Fruit fly (Drosophila melanogaster): ENCODE results near the gene CG13950.

CG13950 gene

DNA sequence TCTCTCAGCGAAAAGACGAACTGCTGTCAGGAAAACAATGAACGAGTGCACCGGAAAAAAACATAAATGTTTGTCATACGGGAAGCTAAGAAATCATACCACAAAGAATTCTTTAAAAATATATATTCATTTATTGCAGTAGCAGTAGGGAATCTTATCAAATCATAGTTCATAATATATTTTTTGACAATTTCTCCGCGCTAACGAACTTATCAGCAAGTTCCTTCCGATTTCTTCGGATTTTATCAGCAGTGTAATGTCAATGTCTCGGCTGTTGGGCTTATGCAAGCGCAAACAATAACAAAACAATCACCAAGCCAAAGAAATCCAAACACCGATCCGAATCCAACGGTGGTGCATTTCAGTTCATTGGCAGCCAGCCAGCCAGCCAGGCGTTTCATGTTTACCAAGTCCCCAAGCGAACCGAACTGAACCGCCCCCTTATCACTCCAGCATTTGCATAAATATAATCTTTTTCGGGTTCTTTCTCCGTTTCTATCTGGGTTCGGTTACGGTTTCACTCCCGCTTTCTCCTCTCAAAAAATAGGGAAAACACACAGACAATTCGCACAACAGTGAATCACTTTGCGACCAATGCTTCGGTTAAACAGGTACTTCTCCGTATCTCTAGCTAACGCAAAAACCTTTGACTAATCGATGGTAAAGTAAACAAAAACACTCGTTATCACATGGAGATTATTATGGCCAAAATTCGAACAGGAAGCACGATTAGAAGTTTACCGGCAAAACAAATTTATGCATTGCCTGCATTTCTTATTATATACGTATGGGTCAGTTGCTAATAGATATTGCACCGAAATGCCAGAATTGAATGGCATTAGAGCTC lies 32.3 kb upstream of the CG13950 start (continued):
- TF ChIP-seq dati (GFP tag; IDR thresholded peaks at IDR 0.05) (no peak), CG10959 (GFP tag; IDR thresholded peaks at IDR 0.05) (no peak), Six4 (GFP tag; optimal IDR thresholded peaks at IDR 0.05) (peak; percentile 7), CG3407 (GFP tag; optimal IDR thresholded peaks at IDR 0.05) (peak; percentile 57), B-H2 (GFP tag; optimal IDR thresholded peaks at IDR 0.05) (no peak), CG17328 (GFP tag; IDR thresholded peaks at IDR 0.05) (peak; percentile 61), row (GFP tag; IDR thresholded peaks at IDR 0.05) (peak; percentile 64; the same call in 2 of the 3 replicates), Drgx (GFP tag; IDR thresholded peaks at IDR 0.05) (no peak), vvl (GFP tag; IDR thresholded peaks at IDR 0.05) (peak; percentile 31; the same call in 1 of the 2 replicates), CG14710 (tag; optimal IDR thresholded peaks at IDR 0.05) (peak; percentile 39), CG16815 (GFP tag; optimal IDR thresholded peaks at IDR 0.05) (peak; percentile 15), lov (optimal IDR thresholded peaks at IDR 0.05) (no peak), lov (GFP tag; IDR thresholded peaks at IDR 0.05) (0 out of 3 replicates have a peak, but pooled peaks have one; percentile 17), Nf-YB (GFP tag; optimal IDR thresholded peaks at IDR 0.05) (peak; percentile 20), Med (GFP tag) (peak; percentile 74), crol (GFP tag; IDR thresholded peaks at IDR 0.05) (no peak), oc (tag; optimal IDR thresholded peaks at IDR 0.05) (peak; percentile 57), GATAe (GFP tag; conservative IDR thresholded peaks at IDR 0.05) (no peak), D19A (tag; optimal IDR thresholded peaks at IDR 0.05) (peak; percentile 28), chif (GFP tag; optimal IDR thresholded peaks at IDR 0.05) (peak; percentile 7 to 34), gem (tag; optimal IDR thresholded peaks at IDR 0.05) (peak; percentile 84), salm (tag; optimal IDR thresholded peaks at IDR 0.05) (peak; percentile 44), CG30020 (tag; optimal IDR thresholded peaks at IDR 0.05) (no peak), Abd-B (GFP tag; optimal IDR thresholded peaks at IDR 0.05) (no peak), CG17359 (tag; optimal IDR thresholded peaks at IDR 0.05) (peak; percentile 25), Lhr (GFP tag; optimal IDR thresholded peaks at IDR 0.05) (peak; percentile 36), CG5953 (GFP tag; IDR thresholded peaks at IDR 0.05) (0 out of 2 replicates have a peak, but pooled peaks have one; percentile 28), Eip74EF (GFP tag; optimal IDR thresholded peaks at IDR 0.05) (peak in 1 of 2 experiments; percentile 30), Elba2 (GFP tag; optimal IDR thresholded peaks at IDR 0.05) (no peak), Antp (GFP tag; optimal IDR thresholded peaks at IDR 0.05) (no peak), CG33557 (GFP tag; optimal IDR thresholded peaks at IDR 0.05) (peak; percentile 55), CG8388 (GFP tag; optimal IDR thresholded peaks at IDR 0.05) (peak; percentile 23), pita (GFP tag; optimal IDR thresholded peaks at IDR 0.05) (no peak), Chrac-16 (GFP tag; optimal IDR thresholded peaks at IDR 0.05) (peak; percentile 49), CG34376 (GFP tag; optimal IDR thresholded peaks at IDR 0.05) (no peak), btn (GFP tag; optimal IDR thresholded peaks at IDR 0.05) (no peak), CG18619 (GFP tag; optimal IDR thresholded peaks at IDR 0.05) (peak; percentile 9), mld (GFP tag; IDR thresholded peaks at IDR 0.05; ENCODE audit: partially characterized antibody) (no peak)

DNA sequence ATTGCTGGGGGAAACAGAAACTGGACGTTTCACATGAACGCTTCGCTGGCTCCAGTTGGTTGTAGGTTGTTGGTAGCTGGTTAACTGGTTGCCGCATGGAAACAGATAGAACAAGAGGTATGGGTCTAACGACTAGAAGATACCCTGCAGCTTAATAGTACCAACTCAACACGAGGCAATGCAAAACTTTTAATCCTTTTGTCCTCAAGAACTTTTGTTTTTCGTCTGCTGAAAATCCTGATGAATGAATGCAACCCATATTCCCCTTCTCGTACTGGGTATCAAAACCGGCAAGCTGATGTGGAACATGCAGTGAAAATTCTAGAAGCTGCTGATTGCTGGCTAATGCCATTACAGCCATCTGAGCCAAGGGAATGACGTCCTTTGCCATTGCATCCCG lies 22.0 kb upstream of the CG13950 start:
- no peak for TF ChIP-seq CG3995 (GFP tag; optimal IDR thresholded peaks at IDR 0.05)
- no peak for TF ChIP-seq wor (GFP tag; IDR thresholded peaks at IDR 0.05)
- no peak for TF ChIP-seq CG4424 (GFP tag; optimal IDR thresholded peaks at IDR 0.05)
- peak; percentile 58; the same call in 1 of the 3 replicates for TF ChIP-seq otp (GFP tag; IDR thresholded peaks at IDR 0.05)
- no peak for TF ChIP-seq disco-r (GFP tag; optimal IDR thresholded peaks at IDR 0.05)
- no peak for TF ChIP-seq Lpt (GFP tag; optimal IDR thresholded peaks at IDR 0.05)
- TF ChIP-seq pan (optimal IDR thresholded peaks at IDR 0.05): no peak
- no peak for TF ChIP-seq pan (GFP tag; optimal IDR thresholded peaks at IDR 0.05 in 1 of 2, IDR thresholded peaks at IDR 0.05 in 1 of 2)
- no peak for TF ChIP-seq Ravus (GFP tag; IDR thresholded peaks at IDR 0.05)
- 0 out of 2 replicates have a peak, but pooled peaks have one; percentile 14 for TF ChIP-seq CG10366 (GFP tag; IDR thresholded peaks at IDR 0.05)
- peak; percentile 54 for TF ChIP-seq Atf-2 (GFP tag; optimal IDR thresholded peaks at IDR 0.05)
- TF ChIP-seq dmrt99B (tag; optimal IDR thresholded peaks at IDR 0.05): peak; percentile 35
- peak; percentile 36 for TF ChIP-seq Antp (GFP tag; optimal IDR thresholded peaks at IDR 0.05)
- TF ChIP-seq CG9437 (GFP tag; optimal IDR thresholded peaks at IDR 0.05): peak; percentile 10
- TF ChIP-seq CG12071 (GFP tag; optimal IDR thresholded peaks at IDR 0.05): no peak

Data from whole organism, embryonic.